Worm (Caenorhabditis elegans): ENCODE data around the gene Y45F10C.4.
"Not testable (repeated sequence)": the region's sequence is repeated elsewhere in the genome, so short reads cannot be mapped to it uniquely, and the experiment has no call there.

ce11 chrIV:13652023-13652422, 12.0 kb downstream of the Y45F10C.4 start, which contains the start of gene Y45F10C.6:
- not testable (repeated sequence) for TF ChIP-seq flt-1 (GFP tag; IDR thresholded peaks at IDR 0.05); ceh-13 (GFP tag; optimal IDR thresholded peaks at IDR 0.05); ama-1 (optimal IDR thresholded peaks at IDR 0.05); ceh-36 (tag; optimal IDR thresholded peaks at IDR 0.05); tra-4 (tag; optimal IDR thresholded peaks at IDR 0.05); pes-1 (GFP tag; IDR thresholded peaks at IDR 0.05); aly-1 (tag; optimal IDR thresholded peaks at IDR 0.05); B0310.2 (tag; optimal IDR thresholded peaks at IDR 0.05); hmbx-1 (tag; optimal IDR thresholded peaks at IDR 0.05); hmg-4 (GFP tag; optimal IDR thresholded peaks at IDR 0.05)
